Fruit fly (Drosophila melanogaster) whole organism, prepupa: ENCODE data around the gene Ucp4C.

ENCODE experiments used
- Blimp-1 ChIP-seq: fragments of 200-800 bp; sonication (Bioruptor generic); optimal IDR thresholded peaks from 3 replicates; lab custom pipeline; 2017; ENCODE audit warnings: missing biosample characterization, missing genetic modification characterization, mild to moderate bottlenecking, moderate library complexity, missing genetic modification reagents
- CG10631 ChIP-seq: fragments of 200-800 bp; sonication (Bioruptor generic); optimal IDR thresholded peaks from 2 replicates; lab custom pipeline; 2016; ENCODE audit warnings: missing biosample characterization, missing genetic modification characterization
- CG10669 ChIP-seq: fragments of 200-800 bp; sonication (Bioruptor generic); optimal IDR thresholded peaks from 3 replicates; lab custom pipeline; 2018; ENCODE audit warnings: missing biosample characterization, mild to moderate bottlenecking, missing genetic modification characterization, moderate library complexity
- CG11294 ChIP-seq: fragments of 200-800 bp; sonication (Bioruptor generic); IDR thresholded peaks from 2 replicates; pipeline ENCODE4 v1.3.6; 2022; ENCODE audit warnings: missing biosample characterization, missing genetic modification characterization
- CG11762 ChIP-seq: fragments of 200-800 bp; sonication (Bioruptor generic); optimal IDR thresholded peaks from 3 replicates; lab custom pipeline; 2016; ENCODE audit warnings: missing biosample characterization, missing genetic modification characterization; ENCODE audit not compliant: insufficient read depth
- CG16779 ChIP-seq: fragments of 200-800 bp; sonication (Bioruptor generic); optimal IDR thresholded peaks from 3 replicates; lab custom pipeline; 2017; ENCODE audit warnings: missing biosample characterization, mild to moderate bottlenecking, missing genetic modification characterization
- CG3032 ChIP-seq: fragments of 200-800 bp; optimal IDR thresholded peaks from 2 replicates; lab custom pipeline; 2019; ENCODE audit warnings: missing biosample characterization, mild to moderate bottlenecking, missing genetic modification characterization, moderate library complexity
- CG31627 ChIP-seq: fragments of 200-800 bp; sonication (Bioruptor generic); optimal IDR thresholded peaks from 3 replicates; lab custom pipeline; 2016; ENCODE audit warnings: missing biosample characterization, missing genetic modification characterization
- CG34406 ChIP-seq: fragments of 200-800 bp; sonication (Bioruptor generic); optimal IDR thresholded peaks from 3 replicates; lab custom pipeline; 2016; ENCODE audit warnings: missing biosample characterization, missing genetic modification characterization
- CG3919 ChIP-seq: fragments of 200-800 bp; sonication (Bioruptor generic); optimal IDR thresholded peaks from 3 replicates; lab custom pipeline; 2016; ENCODE audit warnings: missing biosample characterization, missing genetic modification characterization
- CG4318 ChIP-seq: fragments of 200-800 bp; sonication (Bioruptor generic); optimal IDR thresholded peaks from 3 replicates; lab custom pipeline; 2017; ENCODE audit warnings: missing biosample characterization, mild to moderate bottlenecking, missing genetic modification characterization
- CG6276 ChIP-seq: fragments of 200-800 bp; sonication (Bioruptor generic); optimal IDR thresholded peaks from 2 replicates; lab custom pipeline; 2017; ENCODE audit warnings: missing biosample characterization, mild to moderate bottlenecking, missing genetic modification characterization
- CG6792 ChIP-seq: fragments of 200-800 bp; sonication (Bioruptor generic); optimal IDR thresholded peaks from 3 replicates; lab custom pipeline; 2016; ENCODE audit warnings: missing biosample characterization, missing genetic modification characterization
- CG6808 ChIP-seq: fragments of 200-800 bp; sonication (Bioruptor generic); optimal IDR thresholded peaks from 3 replicates; lab custom pipeline; 2017; ENCODE audit warnings: missing biosample characterization, missing genetic modification characterization, mild to moderate bottlenecking, moderate library complexity, missing genetic modification reagents
- CG6854 ChIP-seq: fragments of 200-800 bp; sonication (Bioruptor generic); optimal IDR thresholded peaks from 2 replicates; lab custom pipeline; 2017; ENCODE audit warnings: missing biosample characterization, mild to moderate bottlenecking, missing genetic modification characterization
- CG7368 ChIP-seq: fragments of 200-800 bp; sonication (Bioruptor generic); optimal IDR thresholded peaks from 3 replicates; lab custom pipeline; 2016; ENCODE audit warnings: missing biosample characterization, missing genetic modification characterization
- CG8119 ChIP-seq: fragments of 200-800 bp; sonication (Bioruptor generic); IDR thresholded peaks from 3 replicates; pipeline ENCODE4 v1.3.6; 2022; ENCODE audit warnings: missing biosample characterization, missing genetic modification characterization
- CG8319 ChIP-seq: fragments of 200-800 bp; sonication (Bioruptor generic); optimal IDR thresholded peaks from 3 replicates; lab custom pipeline; 2016; ENCODE audit warnings: missing biosample characterization, missing genetic modification characterization
- Eip75B ChIP-seq: fragments of 200-800 bp; sonication (Bioruptor generic); optimal IDR thresholded peaks from 3 replicates; lab custom pipeline; 2016; ENCODE audit warnings: missing biosample characterization, missing genetic modification characterization
- Eip78C ChIP-seq: fragments of 200-800 bp; sonication (Bioruptor generic); peaks from one replicate; lab custom pipeline; 2016; ENCODE audit warnings: missing biosample characterization, missing genetic modification characterization
- Eip93F ChIP-seq: fragments of 200-800 bp; sonication (Bioruptor generic); optimal IDR thresholded peaks from 2 replicates; lab custom pipeline; 2016; ENCODE audit warnings: missing biosample characterization, mild to moderate bottlenecking, missing genetic modification characterization
- Ets21C ChIP-seq: fragments of 200-800 bp; sonication (Bioruptor generic); optimal IDR thresholded peaks from 3 replicates; lab custom pipeline; 2016; ENCODE audit warnings: missing biosample characterization, missing genetic modification characterization
- Gug ChIP-seq: fragments of 200-800 bp; sonication (Bioruptor generic); IDR thresholded peaks from 2 replicates; pipeline ENCODE4 v1.3.6; 2022; ENCODE audit warnings: missing biosample characterization, missing genetic modification characterization
- Hr38 ChIP-seq: sonication (Bioruptor generic); optimal IDR thresholded peaks from 2 replicates; lab custom pipeline; 2016; ENCODE audit warnings: missing biosample characterization, missing genetic modification characterization
- Hr39 ChIP-seq: fragments of 200-800 bp; sonication (Bioruptor generic); optimal IDR thresholded peaks from 2 replicates; lab custom pipeline; 2016; ENCODE audit warnings: missing biosample characterization, missing genetic modification characterization
- Hr4 ChIP-seq: fragments of 200-800 bp; sonication (Bioruptor generic); optimal IDR thresholded peaks from 3 replicates; lab custom pipeline; 2016; ENCODE audit warnings: missing biosample characterization, missing genetic modification characterization
- Lpt ChIP-seq: fragments of 200-800 bp; sonication (Bioruptor generic); optimal IDR thresholded peaks from 3 replicates; lab custom pipeline; 2016; ENCODE audit warnings: missing biosample characterization, missing genetic modification characterization
- OdsH ChIP-seq: fragments of 200-800 bp; sonication (Bioruptor generic); optimal IDR thresholded peaks from 3 replicates; lab custom pipeline; 2016; ENCODE audit warnings: missing biosample characterization, missing genetic modification characterization
- Smox ChIP-seq: fragments of 200-800 bp; sonication (Bioruptor generic); optimal IDR thresholded peaks from 3 replicates; lab custom pipeline; 2016; ENCODE audit warnings: missing biosample characterization, missing genetic modification characterization
- Sox15 ChIP-seq: fragments of 200-800 bp; sonication (Bioruptor generic); optimal IDR thresholded peaks from 3 replicates; lab custom pipeline; 2016; ENCODE audit warnings: missing biosample characterization, missing genetic modification characterization
- achi ChIP-seq: fragments of 200-800 bp; sonication (Bioruptor generic); optimal IDR thresholded peaks from 3 replicates; lab custom pipeline; 2016; ENCODE audit warnings: missing biosample characterization, missing genetic modification characterization
- acj6 ChIP-seq: fragments of 200-800 bp; sonication (Bioruptor generic); optimal IDR thresholded peaks from 3 replicates; lab custom pipeline; 2016; ENCODE audit warnings: missing biosample characterization, missing genetic modification characterization
- cyc ChIP-seq: fragments of 200-800 bp; sonication (Bioruptor generic); optimal IDR thresholded peaks from 3 replicates; lab custom pipeline; 2016; ENCODE audit warnings: missing biosample characterization, missing genetic modification characterization
- dac ChIP-seq: fragments of 200-800 bp; sonication (Bioruptor generic); optimal IDR thresholded peaks from 2 replicates; lab custom pipeline; 2017; ENCODE audit warnings: missing biosample characterization, mild to moderate bottlenecking, missing genetic modification characterization
- dsx ChIP-seq: fragments of 200-800 bp; optimal IDR thresholded peaks from 3 replicates; lab custom pipeline; 2019; ENCODE audit warnings: missing biosample characterization, mild to moderate bottlenecking, missing genetic modification characterization, moderate library complexity; ENCODE audit not compliant: poor library complexity, severe bottlenecking
- fd59A ChIP-seq: fragments of 200-800 bp; sonication (Bioruptor generic); optimal IDR thresholded peaks from 2 replicates; lab custom pipeline; 2017; ENCODE audit warnings: missing biosample characterization, mild to moderate bottlenecking, missing genetic modification characterization, missing genetic modification reagents
- fd85E ChIP-seq: fragments of 200-800 bp; sonication (Bioruptor generic); optimal IDR thresholded peaks from 3 replicates; lab custom pipeline; 2016; ENCODE audit warnings: missing biosample characterization, missing genetic modification characterization
- lz ChIP-seq: fragments of 200-800 bp; sonication (Bioruptor generic); optimal IDR thresholded peaks from 3 replicates; lab custom pipeline; 2016; ENCODE audit warnings: missing biosample characterization, missing genetic modification characterization
- net ChIP-seq: fragments of 200-800 bp; sonication (Bioruptor generic); optimal IDR thresholded peaks from 3 replicates; lab custom pipeline; 2016; ENCODE audit warnings: missing biosample characterization, missing genetic modification characterization
- salr ChIP-seq, 2 experiments: fragments of 200-800 bp; sonication (Bioruptor generic); optimal IDR thresholded peaks; 3 replicates each; lab custom pipeline; 2016 to 2018; ENCODE audit warnings: missing biosample characterization in 2 of 2, missing genetic modification characterization in 2 of 2, mild to moderate bottlenecking in 1 of 2
- spab ChIP-seq: fragments of 200-800 bp; sonication (Bioruptor generic); optimal IDR thresholded peaks from 2 replicates; lab custom pipeline; 2017; ENCODE audit warnings: missing biosample characterization, mild to moderate bottlenecking, missing genetic modification characterization, missing genetic modification reagents
- ss ChIP-seq, 2 experiments: fragments of 200-800 bp; sonication (Bioruptor generic); optimal IDR thresholded peaks; 2 replicates in 1 of 2; 3 replicates in 1 of 2; lab custom pipeline; 2017 to 2018; ENCODE audit warnings: mild to moderate bottlenecking in 2 of 2, missing biosample characterization in 2 of 2, missing genetic modification characterization in 2 of 2, moderate library complexity in 1 of 2
- svp ChIP-seq: fragments of 200-800 bp; sonication (Bioruptor generic); peaks from one replicate; lab custom pipeline; 2016; ENCODE audit warnings: missing biosample characterization, missing genetic modification characterization
- topi ChIP-seq: fragments of 200-800 bp; sonication (Bioruptor generic); optimal IDR thresholded peaks from 3 replicates; lab custom pipeline; 2016; ENCODE audit warnings: missing biosample characterization, missing genetic modification characterization
- vri ChIP-seq: fragments of 200-800 bp; sonication (Bioruptor generic); optimal IDR thresholded peaks from 3 replicates; lab custom pipeline; 2016; ENCODE audit warnings: missing biosample characterization, mild to moderate bottlenecking, missing genetic modification characterization

Gene Ucp4C

DNA sequence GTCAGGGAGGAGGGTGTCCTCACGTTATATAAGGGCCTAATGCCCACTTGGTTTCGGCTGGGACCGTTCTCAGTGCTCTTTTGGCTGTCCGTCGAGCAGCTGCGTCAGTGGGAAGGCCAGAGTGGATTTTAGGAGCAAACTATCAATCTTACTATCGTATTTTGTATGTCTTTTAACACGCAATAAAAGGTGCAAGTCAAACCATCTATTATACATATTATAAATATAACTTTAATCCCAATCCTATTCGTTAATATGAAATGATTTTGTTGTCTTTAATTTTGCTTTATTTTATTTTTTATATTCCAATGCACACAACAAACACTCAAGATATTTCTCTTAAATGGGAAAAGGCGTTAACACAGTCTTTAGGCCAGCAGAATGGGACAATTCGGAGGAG is 1.2 kb downstream of the Ucp4C start, which contains the start of gene Ucp4B:
Gene Ucp4B, plus strand, starts transcription at position 301 of the 400 bp plus-strand sequence.
- TF ChIP-seq CG7368 (no peak), vri (GFP tag; lab: Kevin White, UChicago) (no peak), CG6808 (GFP tag; lab: Kevin White, UChicago) (no peak), fd85E (GFP tag; lab: Kevin White, UChicago) (no peak), Blimp-1 (GFP tag; lab: Kevin White, UChicago) (no peak), CG34406 (GFP tag; lab: Kevin White, UChicago) (no peak), Sox15 (GFP tag; lab: Kevin White, UChicago) (no peak), lz (GFP tag; lab: Kevin White, UChicago) (no peak), dsx (no peak), net (no peak), Hr4 (GFP tag; lab: Kevin White, UChicago) (no peak), cyc (no peak), Gug (GFP tag; lab: Robert Waterston, UW) (no peak), Eip93F (GFP tag; lab: Kevin White, UChicago) (no peak), CG6276 (GFP tag; lab: Kevin White, UChicago) (no peak), Lpt (no peak), Eip75B (no peak), CG8319 (GFP tag; lab: Kevin White, UChicago) (no peak), CG11294 (no peak)

- TF ChIP-seq Ets21C (GFP tag; lab: Kevin White, UChicago) = no peak
- peak; percentile 96 for TF ChIP-seq svp (GFP tag; lab: Kevin White, UChicago)
- no peak for TF ChIP-seq CG7368
- no peak for TF ChIP-seq OdsH
- no peak for TF ChIP-seq salr (GFP tag; optimal IDR thresholded peaks at IDR 0.05; lab: Kevin White, UChicago)
- peak; percentile 41 for TF ChIP-seq Eip78C (GFP tag; lab: Kevin White, UChicago)
Measured at dm6 chr2L:5971093-5971808, 2.9 kb downstream of the Ucp4C start.

DNA sequence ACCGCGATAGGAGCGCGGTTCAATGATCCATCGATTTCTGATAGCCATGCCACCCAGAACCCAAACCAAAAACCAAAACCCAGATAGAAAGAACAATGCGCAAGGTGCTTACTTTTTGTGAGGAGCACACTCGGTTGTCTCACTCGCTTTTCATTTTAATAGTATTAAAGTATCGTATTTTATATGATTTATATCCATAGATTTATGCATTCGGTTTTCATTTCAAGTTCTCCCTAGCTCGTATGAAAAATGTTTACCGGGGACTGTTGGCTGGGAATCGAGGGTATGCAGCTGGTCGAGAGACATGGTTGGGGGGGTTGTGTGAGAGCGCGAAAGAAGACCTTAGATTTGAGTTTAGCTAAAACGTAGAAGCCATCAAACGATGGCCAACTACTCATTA is 3.6 kb downstream of the Ucp4C start:
- peak; percentile 73 for TF ChIP-seq Eip78C (GFP tag; lab: Kevin White, UChicago)
- no peak for TF ChIP-seq CG8119 (GFP tag; lab: Robert Waterston, UW)
- TF ChIP-seq fd85E (GFP tag; lab: Kevin White, UChicago) = no peak
- TF ChIP-seq Sox15 (GFP tag; lab: Kevin White, UChicago) = no peak
- TF ChIP-seq CG4318 (GFP tag; lab: Kevin White, UChicago) = no peak
- TF ChIP-seq CG34406 (GFP tag; lab: Kevin White, UChicago) = no peak
- TF ChIP-seq vri (GFP tag; lab: Kevin White, UChicago) = peak; percentile 38
- TF ChIP-seq Hr38 (GFP tag; lab: Kevin White, UChicago) = no peak
- peak; percentile 52 for TF ChIP-seq CG31627 (GFP tag; lab: Kevin White, UChicago)
- TF ChIP-seq lz (GFP tag; lab: Kevin White, UChicago) = peak; percentile 44
- TF ChIP-seq cyc = peak; percentile 25
- TF ChIP-seq achi (GFP tag; lab: Kevin White, UChicago) = no peak
- TF ChIP-seq acj6 (GFP tag; lab: Kevin White, UChicago) = no peak
- TF ChIP-seq CG11294 = no peak
- TF ChIP-seq CG6808 (GFP tag; lab: Kevin White, UChicago) = no peak
- no peak for TF ChIP-seq Eip75B
- no peak for TF ChIP-seq fd59A (GFP tag; lab: Kevin White, UChicago)
- no peak for TF ChIP-seq CG11762
- no peak for TF ChIP-seq ss (GFP tag; optimal IDR thresholded peaks at IDR 0.05; lab: Kevin White, UChicago)
- TF ChIP-seq dac = no peak
- no peak for TF ChIP-seq CG6792 (GFP tag; lab: Kevin White, UChicago)
- no peak for TF ChIP-seq CG6854 (GFP tag; lab: Kevin White, UChicago)
- TF ChIP-seq CG3032 (tag; lab: Kevin White, UChicago) = no peak
- no peak for TF ChIP-seq dsx
- no peak for TF ChIP-seq CG8319 (GFP tag; lab: Kevin White, UChicago)
- TF ChIP-seq Smox (GFP tag; lab: Kevin White, UChicago) = peak; percentile 50
- TF ChIP-seq CG16779 (tag; lab: Kevin White, UChicago) = no peak
- TF ChIP-seq Ets21C (GFP tag; lab: Kevin White, UChicago) = peak; percentile 4
- peak; percentile 47 for TF ChIP-seq Hr39 (GFP tag; lab: Kevin White, UChicago)
- no peak for TF ChIP-seq CG10631 (GFP tag; lab: Kevin White, UChicago)
- TF ChIP-seq Lpt = no peak
- peak; percentile 84 for TF ChIP-seq svp (GFP tag; lab: Kevin White, UChicago)
- TF ChIP-seq CG7368 = no peak
- no peak for TF ChIP-seq CG3919 (GFP tag; lab: Kevin White, UChicago)
- no peak for TF ChIP-seq CG10669 (GFP tag; lab: Kevin White, UChicago)
- no peak for TF ChIP-seq Hr4 (GFP tag; lab: Kevin White, UChicago)
- peak; percentile 47 for TF ChIP-seq topi (GFP tag; lab: Kevin White, UChicago)
- TF ChIP-seq spab = no peak
